Fruit fly (Drosophila melanogaster) whole organism, embryonic: ENCODE results near the gene dyl.

ENCODE experiments used
- Aef1 ChIP-seq: fragments of 200-800 bp; sonication (Bioruptor generic); IDR thresholded peaks from 3 replicates; pipeline ENCODE4 v1.3.6; 2022; ENCODE audit warnings: missing biosample characterization, missing genetic modification characterization
- BEAF-32 ChIP-seq: fragments of 200-800 bp; sonication (Bioruptor generic); optimal IDR thresholded peaks from 3 replicates; lab custom pipeline; 2017; ENCODE audit warnings: missing biosample characterization, missing genetic modification characterization, mild to moderate bottlenecking, moderate library complexity, missing genetic modification reagents
- Bdp1 ChIP-seq: fragments of 200-800 bp; sonication (Bioruptor generic); optimal IDR thresholded peaks from 3 replicates; lab custom pipeline; 2016; ENCODE audit warnings: missing biosample characterization, missing genetic modification characterization
- CG10209 ChIP-seq: fragments of 200-800 bp; sonication (Bioruptor generic); optimal IDR thresholded peaks from 3 replicates; lab custom pipeline; 2017; ENCODE audit warnings: missing biosample characterization, mild to moderate bottlenecking, missing genetic modification characterization, missing genetic modification reagents
- CG10267 ChIP-seq: fragments of 200-800 bp; sonication (Bioruptor generic); optimal IDR thresholded peaks from 2 replicates; lab custom pipeline; 2018; ENCODE audit warnings: missing biosample characterization, mild to moderate bottlenecking, missing genetic modification characterization, moderate library complexity
- CG12071 ChIP-seq: fragments of 200-800 bp; sonication (Bioruptor generic); optimal IDR thresholded peaks from 3 replicates; lab custom pipeline; 2018; ENCODE audit warnings: missing biosample characterization, mild to moderate bottlenecking, missing genetic modification characterization
- CG12391 ChIP-seq: fragments of 200-800 bp; sonication (Bioruptor generic); optimal IDR thresholded peaks from 3 replicates; lab custom pipeline; 2018; ENCODE audit warnings: missing biosample characterization, mild to moderate bottlenecking, missing genetic modification characterization, moderate library complexity
- CG12942 ChIP-seq: fragments of 200-800 bp; sonication (Bioruptor generic); optimal IDR thresholded peaks from 3 replicates; lab custom pipeline; 2016; ENCODE audit warnings: missing biosample characterization, missing genetic modification characterization
- CG13775 ChIP-seq: fragments of 200-800 bp; sonication (Bioruptor generic); optimal IDR thresholded peaks from 3 replicates; lab custom pipeline; 2017; ENCODE audit warnings: missing biosample characterization, mild to moderate bottlenecking, missing genetic modification characterization
- CG14710 ChIP-seq: fragments of 200-800 bp; sonication (Bioruptor generic); optimal IDR thresholded peaks from 3 replicates; lab custom pipeline; 2019; ENCODE audit warnings: missing biosample characterization, mild to moderate bottlenecking, missing genetic modification characterization, moderate library complexity
- CG14860 ChIP-seq: fragments of 200-800 bp; sonication (Bioruptor generic); IDR thresholded peaks from 3 replicates; pipeline ENCODE4 v1.3.6; 2022; ENCODE audit warnings: missing biosample characterization, missing genetic modification characterization; ENCODE audit not compliant: partially characterized antibody
- CG1792 ChIP-seq: fragments of 200-800 bp; sonication (Bioruptor generic); optimal IDR thresholded peaks from 2 replicates; lab custom pipeline; 2016; ENCODE audit warnings: missing biosample characterization, missing genetic modification characterization
- CG18476 ChIP-seq: fragments of 200-800 bp; sonication (Bioruptor generic); optimal IDR thresholded peaks from 2 replicates; lab custom pipeline; 2016; ENCODE audit warnings: missing biosample characterization, mild to moderate bottlenecking, missing genetic modification characterization
- CG2712 ChIP-seq: fragments of 200-800 bp; optimal IDR thresholded peaks from 3 replicates; lab custom pipeline; 2019; ENCODE audit warnings: missing biosample characterization, mild to moderate bottlenecking, missing genetic modification characterization, moderate library complexity
- CG3847 ChIP-seq: fragments of 200-800 bp; sonication (Bioruptor generic); IDR thresholded peaks from 2 replicates; pipeline ENCODE4 v1.3.6; 2022; ENCODE audit warnings: missing biosample characterization, missing genetic modification characterization
- CG4730 ChIP-seq: fragments of 200-800 bp; sonication (Bioruptor generic); IDR thresholded peaks from 2 replicates; pipeline ENCODE4 v1.3.6; 2022; ENCODE audit warnings: missing biosample characterization, missing genetic modification characterization
- CG6254 ChIP-seq: fragments of 200-800 bp; sonication (Bioruptor generic); optimal IDR thresholded peaks from 3 replicates; lab custom pipeline; 2017; ENCODE audit warnings: mild to moderate bottlenecking, missing biosample characterization, missing genetic modification reagents, missing genetic modification characterization
- CG6683 ChIP-seq: fragments of 200-800 bp; sonication (Bioruptor generic); optimal IDR thresholded peaks from 2 replicates; lab custom pipeline; 2017; ENCODE audit warnings: missing biosample characterization, mild to moderate bottlenecking, missing genetic modification characterization, missing genetic modification reagents
- CG6765 ChIP-seq: fragments of 200-800 bp; sonication (Bioruptor generic); optimal IDR thresholded peaks from 3 replicates; lab custom pipeline; 2017; ENCODE audit warnings: missing biosample characterization, mild to moderate bottlenecking, missing genetic modification characterization
- CG7372 ChIP-seq: fragments of 200-800 bp; sonication (Bioruptor generic); IDR thresholded peaks from 2 replicates; pipeline ENCODE4 v1.3.6; 2022; ENCODE audit warnings: missing biosample characterization, missing genetic modification characterization
- CG7786 ChIP-seq: fragments of 200-800 bp; sonication (Bioruptor generic); optimal IDR thresholded peaks from 2 replicates; lab custom pipeline; 2016; ENCODE audit warnings: missing biosample characterization, missing genetic modification characterization
- CG7963 ChIP-seq: fragments of 200-800 bp; sonication (Bioruptor generic); IDR thresholded peaks from 3 replicates; pipeline ENCODE4 v1.3.6; 2022; ENCODE audit warnings: missing biosample characterization, missing genetic modification characterization; ENCODE audit not compliant: partially characterized antibody
- CG8281 ChIP-seq: fragments of 200-800 bp; sonication (Bioruptor generic); optimal IDR thresholded peaks from 2 replicates; lab custom pipeline; 2018; ENCODE audit warnings: missing biosample characterization, mild to moderate bottlenecking, missing genetic modification characterization, moderate library complexity
- Camta ChIP-seq: fragments of 200-800 bp; sonication (Bioruptor generic); optimal IDR thresholded peaks from 2 replicates; lab custom pipeline; 2016; ENCODE audit warnings: missing biosample characterization, missing genetic modification characterization
- Ets97D ChIP-seq: fragments of 200-800 bp; sonication (Bioruptor generic); optimal IDR thresholded peaks from 3 replicates; lab custom pipeline; 2016; ENCODE audit warnings: missing biosample characterization, missing genetic modification characterization
- Fer2 ChIP-seq: fragments of 200-800 bp; sonication (Bioruptor generic); optimal IDR thresholded peaks from 2 replicates; lab custom pipeline; 2018; ENCODE audit warnings: missing biosample characterization, mild to moderate bottlenecking, missing genetic modification characterization, moderate library complexity
- Fer3 ChIP-seq: fragments of 200-800 bp; sonication (Bioruptor generic); optimal IDR thresholded peaks from 2 replicates; lab custom pipeline; 2018; ENCODE audit warnings: missing biosample characterization, mild to moderate bottlenecking, missing genetic modification characterization, moderate library complexity
- HHEX ChIP-seq: fragments of 200-800 bp; sonication (Bioruptor generic); optimal IDR thresholded peaks from 3 replicates; lab custom pipeline; 2017; ENCODE audit warnings: missing biosample characterization, mild to moderate bottlenecking, missing genetic modification characterization, missing genetic modification reagents
- Hey ChIP-seq: fragments of 200-800 bp; sonication (Bioruptor generic); optimal IDR thresholded peaks from 3 replicates; lab custom pipeline; 2018; ENCODE audit warnings: missing biosample characterization, mild to moderate bottlenecking, missing genetic modification characterization
- Hmx ChIP-seq: fragments of 200-800 bp; sonication (Bioruptor generic); optimal IDR thresholded peaks from 2 replicates; lab custom pipeline; 2016; ENCODE audit warnings: missing biosample characterization, missing genetic modification characterization
- Lpt ChIP-seq: fragments of >200 bp; optimal IDR thresholded peaks from 2 replicates; lab custom pipeline; 2018; ENCODE audit warnings: missing biosample characterization, missing genetic modification characterization
- Med ChIP-seq: fragments of 200-800 bp; sonication (Bioruptor generic); peaks from one replicate; lab custom pipeline; 2016; ENCODE audit warnings: missing biosample characterization, missing genetic modification characterization, mild to moderate bottlenecking, inconsistent platforms, moderate library complexity
- Mes4 ChIP-seq: fragments of 200-800 bp; sonication (Bioruptor generic); optimal IDR thresholded peaks from 2 replicates; lab custom pipeline; 2016; ENCODE audit warnings: missing biosample characterization, missing genetic modification characterization
- Nf-YA ChIP-seq: fragments of 200-800 bp; sonication (Bioruptor generic); IDR thresholded peaks from 2 replicates; pipeline ENCODE4 v1.3.6; 2022; ENCODE audit warnings: missing biosample characterization, missing genetic modification characterization
- Side ChIP-seq: fragments of 200-800 bp; sonication (Bioruptor generic); optimal IDR thresholded peaks from 2 replicates; lab custom pipeline; 2016; ENCODE audit warnings: missing biosample characterization, missing genetic modification characterization
- Sin3A ChIP-seq: fragments of >200 bp; optimal IDR thresholded peaks from 2 replicates; lab custom pipeline; 2018
- Trl ChIP-seq, 3 experiments: fragments of >200 bp in 2 of 3; fragments of 200-800 bp in 1 of 3; sonication (Bioruptor generic) in 1 of 3; optimal IDR thresholded peaks; 2 replicates in 1 of 3; 3 replicates in 2 of 3; lab custom pipeline; 2016 to 2017; ENCODE audit warnings: missing biosample characterization in 1 of 3, missing genetic modification characterization in 1 of 3
- aop ChIP-seq: fragments of 200-800 bp; sonication (Bioruptor generic); IDR thresholded peaks from 2 replicates; pipeline ENCODE4 v1.3.6; 2022; ENCODE audit warnings: missing biosample characterization, missing genetic modification characterization
- ato ChIP-seq: fragments of 200-800 bp; sonication (Bioruptor generic); IDR thresholded peaks from 2 replicates; pipeline ENCODE4 v1.3.6; 2022; ENCODE audit warnings: missing biosample characterization, missing genetic modification characterization; ENCODE audit not compliant: partially characterized antibody
- az2 ChIP-seq: fragments of 200-800 bp; sonication (Bioruptor generic); optimal IDR thresholded peaks from 3 replicates; lab custom pipeline; 2016; ENCODE audit warnings: missing biosample characterization, missing genetic modification characterization
- bbx ChIP-seq: fragments of 200-800 bp; sonication (Bioruptor generic); IDR thresholded peaks from 2 replicates; pipeline ENCODE4 v1.3.6; 2022; ENCODE audit warnings: missing biosample characterization, missing genetic modification characterization; ENCODE audit not compliant: partially characterized antibody
- crol ChIP-seq: fragments of 200-800 bp; sonication (Bioruptor generic); IDR thresholded peaks from 2 replicates; pipeline ENCODE4 v1.3.6; 2022; ENCODE audit warnings: missing biosample characterization, missing genetic modification characterization
- ewg ChIP-seq: fragments of 200-800 bp; sonication (Bioruptor generic); optimal IDR thresholded peaks from 3 replicates; lab custom pipeline; 2017; ENCODE audit warnings: mild to moderate bottlenecking, missing biosample characterization, missing genetic modification reagents, missing genetic modification characterization
- fd3F ChIP-seq: fragments of 200-800 bp; sonication (Bioruptor generic); optimal IDR thresholded peaks from 2 replicates; lab custom pipeline; 2018; ENCODE audit warnings: missing biosample characterization, mild to moderate bottlenecking, missing genetic modification characterization, moderate library complexity
- grn ChIP-seq: fragments of 200-800 bp; sonication (Bioruptor generic); optimal IDR thresholded peaks from 3 replicates; lab custom pipeline; 2017; ENCODE audit warnings: missing biosample characterization, missing genetic modification characterization
- nerfin-2 ChIP-seq: fragments of 200-800 bp; sonication (Bioruptor generic); IDR thresholded peaks from 2 replicates; pipeline ENCODE4 v1.3.6; 2022; ENCODE audit warnings: missing biosample characterization, missing genetic modification characterization; ENCODE audit not compliant: partially characterized antibody
- pb ChIP-seq: fragments of 200-800 bp; sonication (Bioruptor generic); optimal IDR thresholded peaks from 3 replicates; lab custom pipeline; 2016; ENCODE audit warnings: missing biosample characterization, missing genetic modification characterization
- run ChIP-seq: fragments of 200-800 bp; sonication (Bioruptor generic); optimal IDR thresholded peaks from 3 replicates; lab custom pipeline; 2018; ENCODE audit warnings: missing biosample characterization, mild to moderate bottlenecking, missing genetic modification characterization
- zen ChIP-seq: fragments of 200-800 bp; sonication (Bioruptor generic); optimal IDR thresholded peaks from 3 replicates; lab custom pipeline; 2018; ENCODE audit warnings: missing biosample characterization, mild to moderate bottlenecking, missing genetic modification characterization, moderate library complexity

The dyl gene

dm6 chr3L:4259102-4259558 is 48.4 kb downstream of the dyl start, which contains the start of the genes CG15011 and CG1309 (continued):
- TF ChIP-seq ewg (GFP tag; lab: Kevin White, UChicago): peak; percentile 42
- no peak for TF ChIP-seq nerfin-2 (GFP tag; lab: Robert Waterston, UW)
- no peak for TF ChIP-seq CG12071 (GFP tag; lab: Kevin White, UChicago)
- TF ChIP-seq CG6683 (GFP tag; lab: Kevin White, UChicago): peak; percentile 49
- TF ChIP-seq CG12942 (GFP tag; lab: Kevin White, UChicago): peak; percentile 60
- TF ChIP-seq pb (GFP tag; lab: Kevin White, UChicago): peak; percentile 82
- peak; percentile 82 for TF ChIP-seq CG7786 (GFP tag; lab: Kevin White, UChicago)
- TF ChIP-seq CG7963 (GFP tag; lab: Robert Waterston, UW): no peak
- peak; percentile 52 for TF ChIP-seq HHEX (GFP tag; lab: Kevin White, UChicago)
- TF ChIP-seq Mes4 (GFP tag; lab: Kevin White, UChicago): peak; percentile 80
- TF ChIP-seq Hmx (GFP tag; lab: Kevin White, UChicago): peak; percentile 72
- peak; percentile 73 for TF ChIP-seq fd3F
- TF ChIP-seq Side (GFP tag; lab: Kevin White, UChicago): peak; percentile 80
- no peak for TF ChIP-seq ato (GFP tag; lab: Robert Waterston, UW)
- TF ChIP-seq CG12391 (tag; lab: Kevin White, UChicago): peak; percentile 93
- TF ChIP-seq Med (GFP tag; lab: Kevin White, UChicago): peak; percentile 97
- TF ChIP-seq CG6254 (GFP tag; lab: Kevin White, UChicago): peak; percentile 40
- peak; percentile 76 for TF ChIP-seq Bdp1
- no peak for TF ChIP-seq Nf-YA (GFP tag; lab: Robert Waterston, UW)
- TF ChIP-seq CG13775 (GFP tag; lab: Kevin White, UChicago): peak; percentile 85
- no peak for TF ChIP-seq Lpt (GFP tag; lab: Kevin White, UChicago)
- TF ChIP-seq Aef1: peak; percentile 77
- peak; percentile 50 for TF ChIP-seq grn (GFP tag; lab: Kevin White, UChicago)
- peak; percentile 71 for TF ChIP-seq Sin3A (lab: Kevin White, UChicago)
- peak; percentile 73 for TF ChIP-seq CG1792 (GFP tag; lab: Kevin White, UChicago)
- peak; percentile 80 for TF ChIP-seq CG7372
- TF ChIP-seq CG10209: peak; percentile 77
- TF ChIP-seq Fer3: peak; percentile 79
- TF ChIP-seq CG3847 (GFP tag; lab: Robert Waterston, UW): peak; percentile 77
- no peak for TF ChIP-seq aop (GFP tag; lab: Robert Waterston, UW)
- TF ChIP-seq Trl (optimal IDR thresholded peaks at IDR 0.05; lab: Kevin White, UChicago): no peak
- TF ChIP-seq Trl (GFP tag; optimal IDR thresholded peaks at IDR 0.05; lab: Kevin White, UChicago): peak; percentile 82
- no peak for TF ChIP-seq bbx (GFP tag; lab: Robert Waterston, UW)
- TF ChIP-seq CG14710 (tag; lab: Kevin White, UChicago): peak; percentile 92
- TF ChIP-seq CG14860 (GFP tag; lab: Robert Waterston, UW): no peak
- peak; percentile 90 for TF ChIP-seq CG2712
- TF ChIP-seq crol (GFP tag; lab: Robert Waterston, UW): peak; percentile 16; the same call in 1 of the 2 replicates
- TF ChIP-seq zen (tag; lab: Kevin White, UChicago): peak; percentile 85
- peak; percentile 40 for TF ChIP-seq CG8281
- peak; percentile 58 for TF ChIP-seq Ets97D
- TF ChIP-seq BEAF-32 (GFP tag; lab: Kevin White, UChicago): peak; percentile 63
- peak; percentile 70 for TF ChIP-seq CG18476 (GFP tag; lab: Kevin White, UChicago)
- peak; percentile 0 for TF ChIP-seq CG6765 (GFP tag; lab: Kevin White, UChicago)
- peak; percentile 43 for TF ChIP-seq CG4730
- TF ChIP-seq Hey (tag; lab: Kevin White, UChicago): no peak
- TF ChIP-seq Camta (GFP tag; lab: Kevin White, UChicago): peak; percentile 84
- peak; percentile 78 for TF ChIP-seq Fer2 (tag; lab: Kevin White, UChicago)
- peak; percentile 39 for TF ChIP-seq run (tag; lab: Kevin White, UChicago)
- peak; percentile 81 for TF ChIP-seq az2 (GFP tag; lab: Kevin White, UChicago)
- peak; percentile 81 for TF ChIP-seq CG10267
